Fruit fly (Drosophila melanogaster): ENCODE results near the gene Socs16D.

Socs16D gene

DNA sequence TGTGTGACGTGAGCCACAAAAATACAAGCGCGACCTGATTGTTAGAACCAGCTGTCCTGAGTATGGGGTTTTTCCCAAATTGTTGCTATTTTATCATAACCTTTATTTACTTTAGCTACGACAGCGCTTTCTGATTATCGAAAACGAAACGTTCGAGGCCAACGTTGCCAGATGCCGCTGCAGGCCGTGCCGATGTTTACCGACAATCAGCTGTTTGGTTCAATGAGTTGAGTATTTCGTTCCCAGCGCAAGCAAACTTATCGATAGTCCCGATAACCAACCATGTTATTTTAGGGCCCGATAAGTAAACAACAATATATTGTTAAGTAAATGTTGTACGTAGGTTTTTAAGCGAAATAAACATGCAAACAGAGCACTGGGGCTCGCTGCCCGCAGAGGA lies 22.8 kb upstream of the Socs16D start, which contains the start of the genes CG15814 and Spt7 (continued):
- TF ChIP-seq CG12391 (tag; optimal IDR thresholded peaks at IDR 0.05), result peak; percentile 22
- 0 out of 2 replicates have a peak, but pooled peaks have one; percentile 24 for TF ChIP-seq ara (GFP tag; IDR thresholded peaks at IDR 0.05)
- no peak for TF ChIP-seq Dip3 (GFP tag; optimal IDR thresholded peaks at IDR 0.05)
- peak; percentile 54 for TF ChIP-seq CG9797 (GFP tag; optimal IDR thresholded peaks at IDR 0.05)
- no peak for TF ChIP-seq NC2α (GFP tag; optimal IDR thresholded peaks at IDR 0.05)
- TF ChIP-seq CG6765 (GFP tag; optimal IDR thresholded peaks at IDR 0.05), result no peak
- TF ChIP-seq CG15514 (GFP tag; optimal IDR thresholded peaks at IDR 0.05), result peak; percentile 85
- TF ChIP-seq h (optimal IDR thresholded peaks at IDR 0.05), result no peak
- no peak for TF ChIP-seq Antp (GFP tag; optimal IDR thresholded peaks at IDR 0.05)
- peak; percentile 84 for TF ChIP-seq Opbp (GFP tag; IDR thresholded peaks at IDR 0.05; ENCODE audit: partially characterized antibody)
- no peak for TF ChIP-seq toy (GFP tag; IDR thresholded peaks at IDR 0.05)
- peak; percentile 3 for TF ChIP-seq BtbVII (GFP tag; optimal IDR thresholded peaks at IDR 0.05)
- peak; percentile 20 for TF ChIP-seq CG13624 (GFP tag; optimal IDR thresholded peaks at IDR 0.05)
- no peak for TF ChIP-seq CG12942 (GFP tag; optimal IDR thresholded peaks at IDR 0.05)
- peak; percentile 76 for TF ChIP-seq bigmax (GFP tag; optimal IDR thresholded peaks at IDR 0.05)
- TF ChIP-seq Aef1 (GFP tag; IDR thresholded peaks at IDR 0.05), result no peak
- TF ChIP-seq cato (GFP tag; optimal IDR thresholded peaks at IDR 0.05; ENCODE audit: borderline replicate concordance), result no peak
- no peak for TF ChIP-seq MTF-1 (GFP tag; optimal IDR thresholded peaks at IDR 0.05; ENCODE audit: borderline replicate concordance)
- peak; percentile 31 for TF ChIP-seq CG4282 (GFP tag; optimal IDR thresholded peaks at IDR 0.05)
- no peak for TF ChIP-seq CG14050 (GFP tag; IDR thresholded peaks at IDR 0.05)
- TF ChIP-seq CG5180 (GFP tag; optimal IDR thresholded peaks at IDR 0.05), result no peak
- TF ChIP-seq Oli (tag; optimal IDR thresholded peaks at IDR 0.05), result no peak
- peak; percentile 60 for TF ChIP-seq CG10267 (tag; optimal IDR thresholded peaks at IDR 0.05)
- no peak for TF ChIP-seq tap (tag; optimal IDR thresholded peaks at IDR 0.05)
- TF ChIP-seq croc (GFP tag; conservative IDR thresholded peaks at IDR 0.05), result peak; percentile 58; the same call in 2 of the 3 replicates
- peak in 1 of 2 experiments; percentile 2 for TF ChIP-seq bsh (GFP tag; optimal IDR thresholded peaks at IDR 0.05)
- no peak for TF ChIP-seq klu (GFP tag; IDR thresholded peaks at IDR 0.05)
- peak; percentile 49 for TF ChIP-seq Camta (GFP tag; optimal IDR thresholded peaks at IDR 0.05)
- TF ChIP-seq CG32767 (GFP tag; IDR thresholded peaks at IDR 0.05), result no peak
- TF ChIP-seq maf-S (GFP tag; optimal IDR thresholded peaks at IDR 0.05), result peak; percentile 6
- TF ChIP-seq scrt (GFP tag; optimal IDR thresholded peaks at IDR 0.05), result no peak
- no peak for TF ChIP-seq ash1 (GFP tag; optimal IDR thresholded peaks at IDR 0.05)
- no peak for TF ChIP-seq fd64A (GFP tag; optimal IDR thresholded peaks at IDR 0.05)
- no peak for TF ChIP-seq CG11696 (GFP tag; IDR thresholded peaks at IDR 0.05)
- TF ChIP-seq CG2202 (tag; optimal IDR thresholded peaks at IDR 0.05), result no peak
- TF ChIP-seq CG15601 (tag; optimal IDR thresholded peaks at IDR 0.05), result peak; percentile 40
- TF ChIP-seq Abd-B (GFP tag; optimal IDR thresholded peaks at IDR 0.05), result peak; percentile 24
- TF ChIP-seq row (GFP tag; IDR thresholded peaks at IDR 0.05), result peak; percentile 45; the same call in 1 of the 3 replicates
- peak; percentile 37 for TF ChIP-seq schlank (tag; optimal IDR thresholded peaks at IDR 0.05)
- peak; percentile 74 for TF ChIP-seq tna (GFP tag; IDR thresholded peaks at IDR 0.05; ENCODE audit: partially characterized antibody)
- no peak for TF ChIP-seq Ets65A (GFP tag)
- no peak for TF ChIP-seq so (GFP tag; IDR thresholded peaks at IDR 0.05)
- TF ChIP-seq CG7556 (GFP tag; optimal IDR thresholded peaks at IDR 0.05), result no peak
- TF ChIP-seq Mes4 (GFP tag; optimal IDR thresholded peaks at IDR 0.05), result no peak
- TF ChIP-seq Adf1 (GFP tag; IDR thresholded peaks at IDR 0.05), result no peak; the same call in 1 of the 2 replicates
- peak; percentile 77 for TF ChIP-seq CG14860 (GFP tag; IDR thresholded peaks at IDR 0.05; ENCODE audit: partially characterized antibody)
- TF ChIP-seq crol (GFP tag; IDR thresholded peaks at IDR 0.05), result no peak
- TF ChIP-seq Xrp1 (GFP tag; IDR thresholded peaks at IDR 0.05), result 0 out of 2 replicates have a peak, but pooled peaks have one; percentile 24
- TF ChIP-seq gcm2 (GFP tag; optimal IDR thresholded peaks at IDR 0.05), result no peak
- no peak for TF ChIP-seq Hmx (GFP tag; optimal IDR thresholded peaks at IDR 0.05)
- no peak for TF ChIP-seq Deaf1 (tag; optimal IDR thresholded peaks at IDR 0.05)
